Worm (Caenorhabditis elegans): ENCODE data around the gene srsy-1.
"Not testable (repeated sequence)": the region's sequence is repeated elsewhere in the genome, so short reads cannot be mapped to it uniquely, and the experiment has no call there.

srsy-1 gene

ce11 chrII:5158774-5159173, 42.9 kb downstream of the srsy-1 start, which contains the start of gene F58A6.9:
Gene F58A6.9 (minus strand): TSS chrII:5158874.
- not testable (repeated sequence) for TF ChIP-seq lin-15B, unc-39, R02D3.7 (tag; optimal IDR thresholded peaks at IDR 0.05)

DNA sequence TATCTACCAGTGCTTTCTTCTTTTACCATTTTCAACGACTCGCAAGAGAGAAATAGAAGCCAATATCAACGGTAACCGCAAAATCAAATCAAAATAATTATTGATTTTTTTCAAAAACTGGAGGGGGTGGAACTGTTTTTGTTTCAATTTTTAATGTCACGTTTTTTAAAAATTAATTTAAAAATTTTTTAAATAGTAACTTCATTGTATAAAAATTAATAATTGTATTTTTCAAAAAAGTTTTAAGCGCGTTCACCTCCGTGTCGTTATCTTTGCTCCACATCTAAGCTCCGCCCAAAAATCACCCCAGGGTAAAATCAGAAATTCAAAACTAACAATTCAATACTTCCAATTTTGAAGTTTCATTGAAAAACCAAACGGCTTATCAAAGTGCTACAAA, 45.3 kb downstream of the srsy-1 start, which contains the start of gene C27D6.11:
C27D6.11 (minus strand) TSS at position 101 of the 400 bp plus-strand sequence.
- TF ChIP-seq nhr-67 (tag; optimal IDR thresholded peaks at IDR 0.05): no peak
- TF ChIP-seq unc-62 (GFP tag; optimal IDR thresholded peaks at IDR 0.05): no peak
- no peak for TF ChIP-seq ZK546.5 (tag; optimal IDR thresholded peaks at IDR 0.05)
- TF ChIP-seq nfya-1 (tag; optimal IDR thresholded peaks at IDR 0.05; ENCODE audit: insufficient read depth): no peak
- no peak for TF ChIP-seq pha-4 (tag; optimal IDR thresholded peaks at IDR 0.05)
- no peak for TF ChIP-seq zag-1 (tag; optimal IDR thresholded peaks at IDR 0.05)
- no peak for TF ChIP-seq hmg-11 (tag; optimal IDR thresholded peaks at IDR 0.05)
- TF ChIP-seq snpc-4 (tag; optimal IDR thresholded peaks at IDR 0.05): no peak
- no peak for TF ChIP-seq fkh-2 (tag; optimal IDR thresholded peaks at IDR 0.05)
- no peak for TF ChIP-seq nhr-237 (tag; optimal IDR thresholded peaks at IDR 0.05)
- TF ChIP-seq nhr-25 (tag; optimal IDR thresholded peaks at IDR 0.05): no peak
- no peak for TF ChIP-seq nhr-23 (tag; optimal IDR thresholded peaks at IDR 0.05)
- TF ChIP-seq egl-27 (tag; optimal IDR thresholded peaks at IDR 0.05): no peak
- no peak for TF ChIP-seq lsy-12 (tag; optimal IDR thresholded peaks at IDR 0.05)
- TF ChIP-seq mml-1 (tag; optimal IDR thresholded peaks at IDR 0.05): no peak
- no peak for TF ChIP-seq mdl-1 (tag; optimal IDR thresholded peaks at IDR 0.05)

- no peak for TF ChIP-seq lin-39 (tag; optimal IDR thresholded peaks at IDR 0.05)
- TF ChIP-seq lin-15B (tag; optimal IDR thresholded peaks at IDR 0.05): no peak
- no peak for TF ChIP-seq ama-1 (optimal IDR thresholded peaks at IDR 0.05)
- TF ChIP-seq ztf-4 (tag; optimal IDR thresholded peaks at IDR 0.05): no peak
- no peak for TF ChIP-seq tbx-2 (tag; optimal IDR thresholded peaks at IDR 0.05)
- no peak for TF ChIP-seq nhr-12 (tag; optimal IDR thresholded peaks at IDR 0.05)
- no peak for TF ChIP-seq ceh-9 (tag; optimal IDR thresholded peaks at IDR 0.05)
Measured at ce11 chrII:5163283-5163682, 47.5 kb downstream of the srsy-1 start, which contains the start of gene srb-5. Gene srb-5 (minus strand): TSS chrII:5163383.

DNA sequence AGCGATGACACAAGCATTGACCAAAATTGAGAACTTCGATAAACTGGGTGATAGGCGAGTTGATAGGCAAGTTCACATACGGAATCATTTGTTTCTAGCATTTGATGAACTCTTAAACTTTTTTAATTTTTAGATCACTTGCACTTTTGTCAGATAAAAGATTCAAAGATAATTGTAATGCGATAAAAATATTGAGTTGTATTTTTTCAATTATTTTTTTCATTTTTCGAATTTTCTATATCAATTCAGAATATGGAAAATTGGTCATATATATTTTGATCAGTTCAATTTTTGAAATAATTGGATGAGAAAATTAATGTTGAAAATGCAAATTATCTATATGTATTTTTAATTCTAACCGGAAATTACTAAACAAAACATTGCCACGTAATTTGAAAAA, 50.9 kb downstream of the srsy-1 start, which contains the start of gene srb-3:
srb-3 (minus strand) TSS at position 101 of the 400 bp plus-strand sequence.
- TF ChIP-seq nhr-23 (tag; optimal IDR thresholded peaks at IDR 0.05): no peak
- TF ChIP-seq fos-1 (tag; optimal IDR thresholded peaks at IDR 0.05): no peak
- TF ChIP-seq nhr-12 (tag; optimal IDR thresholded peaks at IDR 0.05): no peak
- no peak for TF ChIP-seq nhr-11 (tag; optimal IDR thresholded peaks at IDR 0.05)
